Worm (Caenorhabditis elegans): ENCODE results near the gene mcm-6.

Gene mcm-6

DNA sequence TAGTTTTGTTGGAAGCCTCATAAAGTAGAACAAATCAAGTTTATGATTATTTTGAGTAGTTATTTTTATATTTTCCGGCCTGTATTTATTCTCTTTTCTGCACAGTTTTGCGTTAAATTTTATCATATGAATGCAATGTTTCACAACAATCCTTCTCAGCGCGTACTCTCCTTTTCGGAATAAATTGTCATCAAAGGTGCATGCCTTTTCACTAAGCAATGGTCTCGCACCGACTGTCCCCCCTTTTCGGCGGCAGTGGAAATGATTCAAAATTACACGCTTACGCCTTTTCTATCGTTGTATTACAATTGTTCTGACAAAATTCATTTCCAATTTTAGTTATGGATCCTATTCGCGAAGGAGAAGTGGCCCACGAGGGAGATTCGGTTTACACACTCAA lies 47.0 kb upstream of the mcm-6 start, which contains the start of the genes iff-1 and cdk-1:
Gene iff-1, minus strand, starts transcription at position 61 of the 400 bp plus-strand sequence.
Gene cdk-1, plus strand, starts transcription at position 340 of the 400 bp plus-strand sequence.
- TF ChIP-seq ceh-31 (tag; optimal IDR thresholded peaks at IDR 0.05) (peak; percentile 8), nfya-1 (tag; optimal IDR thresholded peaks at IDR 0.05) (peak; percentile 12), K02D7.2 (tag; optimal IDR thresholded peaks at IDR 0.05) (no peak), unc-42 (tag; optimal IDR thresholded peaks at IDR 0.05) (peak; percentile 1), ceh-18 (tag; optimal IDR thresholded peaks at IDR 0.05) (no peak), ttx-3 (tag; optimal IDR thresholded peaks at IDR 0.05) (no peak), ceh-2 (tag; optimal IDR thresholded peaks at IDR 0.05) (no peak)

DNA sequence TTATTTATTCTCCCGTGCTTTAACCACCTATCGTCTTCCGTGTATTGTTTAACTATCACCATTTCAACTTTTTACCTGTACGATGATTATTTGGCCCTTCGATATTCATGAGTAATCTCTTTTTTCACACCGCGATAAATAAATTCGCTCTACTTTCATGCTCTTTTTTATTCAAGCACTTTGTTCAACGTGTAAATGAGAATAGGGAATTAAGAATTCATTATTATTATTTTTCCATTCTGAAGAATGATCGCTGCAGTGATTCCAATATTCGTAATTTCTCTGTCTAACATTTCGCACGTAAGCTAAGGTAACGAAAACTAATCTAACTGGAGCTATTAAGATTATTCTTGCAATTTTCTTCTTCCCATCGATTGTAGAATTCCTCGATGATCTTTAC lies 45.5 kb upstream of the mcm-6 start, which contains the start of gene T05G5.4:
Gene T05G5.4, plus strand, starts transcription at position 241 of the 400 bp plus-strand sequence.
- no peak for TF ChIP-seq ceh-34 (tag; optimal IDR thresholded peaks at IDR 0.05)
- no peak for TF ChIP-seq gmeb-2 (tag; optimal IDR thresholded peaks at IDR 0.05)
- no peak for TF ChIP-seq sox-4 (tag; optimal IDR thresholded peaks at IDR 0.05)
- no peak for TF ChIP-seq elt-4 (tag; optimal IDR thresholded peaks at IDR 0.05)
- TF ChIP-seq lim-6 (tag; optimal IDR thresholded peaks at IDR 0.05) = no peak
- no peak for TF ChIP-seq npax-4 (tag; optimal IDR thresholded peaks at IDR 0.05)
- no peak for TF ChIP-seq pax-1 (tag; optimal IDR thresholded peaks at IDR 0.05)
- TF ChIP-seq nhr-232 (tag; optimal IDR thresholded peaks at IDR 0.05) = no peak
- TF ChIP-seq ceh-6 (GFP tag; optimal IDR thresholded peaks at IDR 0.05) = no peak
- TF ChIP-seq hlh-8 (tag; optimal IDR thresholded peaks at IDR 0.05) = no peak
- TF ChIP-seq nhr-11 (tag; optimal IDR thresholded peaks at IDR 0.05) = no peak
- TF ChIP-seq che-1 (tag; optimal IDR thresholded peaks at IDR 0.05) = no peak
- no peak for TF ChIP-seq unc-55 (GFP tag; optimal IDR thresholded peaks at IDR 0.05)
- no peak for TF ChIP-seq fax-1 (tag; optimal IDR thresholded peaks at IDR 0.05)
- TF ChIP-seq rnt-1 (tag; optimal IDR thresholded peaks at IDR 0.05) = no peak
- no peak for TF ChIP-seq ceh-18 (tag; optimal IDR thresholded peaks at IDR 0.05)
- no peak for TF ChIP-seq pha-2 (tag; optimal IDR thresholded peaks at IDR 0.05)
- TF ChIP-seq ceh-30 (tag; optimal IDR thresholded peaks at IDR 0.05) = no peak
- TF ChIP-seq pat-9 (tag; optimal IDR thresholded peaks at IDR 0.05) = no peak

DNA sequence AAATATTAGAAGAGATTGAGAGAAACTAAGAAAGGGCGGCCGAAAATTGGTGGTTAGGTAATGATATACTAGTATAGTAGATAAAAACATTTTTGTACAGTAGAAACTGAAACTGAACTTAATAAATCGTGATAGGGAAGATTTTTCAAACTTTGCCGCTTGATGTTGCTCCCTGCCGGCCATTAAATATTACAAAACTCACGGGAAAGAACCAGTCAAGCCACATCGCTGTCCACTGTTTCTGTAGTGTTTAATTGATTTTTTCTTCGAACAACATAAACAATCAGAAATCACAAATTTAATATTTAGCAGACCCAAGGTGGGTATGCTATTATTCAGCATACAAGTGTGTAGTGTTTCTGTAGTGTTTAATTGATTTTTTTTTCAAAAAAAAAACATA lies 43.1 kb upstream of the mcm-6 start, which contains the start of gene T05G5.5:
Gene T05G5.5, minus strand, starts transcription at position 359 of the 400 bp plus-strand sequence.
- TF ChIP-seq ttx-3 (tag; optimal IDR thresholded peaks at IDR 0.05) = no peak
- TF ChIP-seq hlh-6 (tag; optimal IDR thresholded peaks at IDR 0.05) = no peak
- no peak for TF ChIP-seq ceh-6 (GFP tag; optimal IDR thresholded peaks at IDR 0.05)
- TF ChIP-seq ahr-1 (tag; optimal IDR thresholded peaks at IDR 0.05) = no peak
- no peak for TF ChIP-seq gmeb-2 (tag; optimal IDR thresholded peaks at IDR 0.05)
- TF ChIP-seq lim-6 (tag; optimal IDR thresholded peaks at IDR 0.05) = no peak
- TF ChIP-seq unc-55 (GFP tag; optimal IDR thresholded peaks at IDR 0.05) = no peak
- no peak for TF ChIP-seq eyg-1 (tag; optimal IDR thresholded peaks at IDR 0.05)
- TF ChIP-seq K09A11.1 (tag; optimal IDR thresholded peaks at IDR 0.05; ENCODE audit: insufficient read depth) = no peak
- no peak for TF ChIP-seq dmd-4 (tag; optimal IDR thresholded peaks at IDR 0.05; ENCODE audit: borderline replicate concordance)
- TF ChIP-seq tbx-2 (tag; optimal IDR thresholded peaks at IDR 0.05) = no peak
- TF ChIP-seq ceh-22 (tag; optimal IDR thresholded peaks at IDR 0.05) = no peak
- no peak for TF ChIP-seq odd-2 (tag; optimal IDR thresholded peaks at IDR 0.05)
- no peak for TF ChIP-seq pax-1 (tag; optimal IDR thresholded peaks at IDR 0.05)
- TF ChIP-seq pha-4 (tag; optimal IDR thresholded peaks at IDR 0.05) = no peak
- TF ChIP-seq F13H6.1 (tag; optimal IDR thresholded peaks at IDR 0.05) = no peak
- TF ChIP-seq nhr-232 (tag; optimal IDR thresholded peaks at IDR 0.05) = no peak
- TF ChIP-seq pag-3 (tag; optimal IDR thresholded peaks at IDR 0.05; ENCODE audit: borderline replicate concordance) = no peak

DNA sequence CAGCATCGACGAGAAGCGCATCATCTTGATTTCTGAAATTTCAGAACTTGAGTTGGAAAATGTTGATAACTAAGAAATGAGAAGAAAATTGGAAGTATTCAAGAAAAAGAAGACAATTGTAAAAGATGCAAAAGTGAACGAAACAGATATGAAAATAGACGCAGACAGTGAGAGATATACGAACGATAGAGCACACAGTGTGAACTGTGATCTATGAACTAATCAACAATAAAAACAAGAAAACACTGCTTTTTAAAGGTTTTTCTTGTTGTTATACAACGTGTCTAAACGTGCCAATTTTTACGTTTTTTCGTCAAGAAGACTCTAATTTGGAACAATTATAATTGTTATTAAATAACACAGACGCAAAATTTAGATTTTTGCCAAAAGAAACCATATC lies 41.3 kb upstream of the mcm-6 start, which contains the start of gene ech-6:
Gene ech-6, minus strand, starts transcription at position 32 of the 400 bp plus-strand sequence.
- no peak for TF ChIP-seq F13H6.1 (tag; optimal IDR thresholded peaks at IDR 0.05)
- no peak for TF ChIP-seq hlh-8 (tag; optimal IDR thresholded peaks at IDR 0.05)
- no peak for TF ChIP-seq unc-3 (GFP tag; conservative IDR thresholded peaks at IDR 0.05)
- TF ChIP-seq unc-3 (tag; optimal IDR thresholded peaks at IDR 0.05) = no peak
- TF ChIP-seq ceh-31 (tag; optimal IDR thresholded peaks at IDR 0.05) = no peak
- no peak for TF ChIP-seq T23F11.4 (GFP tag; optimal IDR thresholded peaks at IDR 0.05)
- no peak for TF ChIP-seq ceh-30 (tag; optimal IDR thresholded peaks at IDR 0.05)
- no peak for TF ChIP-seq pat-9 (tag; optimal IDR thresholded peaks at IDR 0.05)
- TF ChIP-seq ceh-22 (tag; optimal IDR thresholded peaks at IDR 0.05) = no peak
- no peak for TF ChIP-seq pax-1 (tag; optimal IDR thresholded peaks at IDR 0.05)
- no peak for TF ChIP-seq unc-55 (GFP tag; optimal IDR thresholded peaks at IDR 0.05)
- TF ChIP-seq hlh-13 (GFP tag; optimal IDR thresholded peaks at IDR 0.05) = no peak
- no peak for TF ChIP-seq nhr-11 (tag; optimal IDR thresholded peaks at IDR 0.05)
